Worm (Caenorhabditis elegans) whole organism, L4 larva: ENCODE data around the gene F42C5.5.

Experiments
- ceh-20 ChIP-seq: fragments of 200-800 bp; sonication (Bioruptor generic); IDR thresholded peaks from 2 replicates; pipeline ENCODE4 v1.3.6; 2022; ENCODE audit warnings: missing genetic modification reagents, missing genetic modification characterization, missing compliant biosample characterization
- egl-27 ChIP-seq: sonication (generic microtip); optimal IDR thresholded peaks from 3 replicates; lab custom pipeline; 2017; ENCODE audit warnings: missing biosample characterization, missing genetic modification reagents, missing genetic modification characterization
- tra-1 ChIP-seq: fragments of 200-800 bp; sonication (Bioruptor generic); IDR thresholded peaks from 2 replicates; pipeline ENCODE4 v1.3.6; 2022; ENCODE audit warnings: missing genetic modification reagents, missing genetic modification characterization, missing compliant biosample characterization

ce11 chrIV:7339095-7339494 lies 45.1 kb upstream of the F42C5.5 start:
- TF ChIP-seq tra-1 (GFP tag; lab: Robert Waterston, UW): no peak
- TF ChIP-seq ceh-20 (GFP tag; lab: Robert Waterston, UW): no peak
- TF ChIP-seq egl-27 (tag; lab: Kevin White, UChicago): no peak
